Fruit fly (Drosophila melanogaster) whole organism, embryonic: ENCODE measurements around the gene Fur2.

Experiments used
- BtbVII ChIP-seq: fragments of 200-800 bp; sonication (Bioruptor generic); optimal IDR thresholded peaks from 3 replicates; lab custom pipeline; 2017; ENCODE audit warnings: missing biosample characterization, mild to moderate bottlenecking, missing genetic modification characterization
- CG10267 ChIP-seq: fragments of 200-800 bp; sonication (Bioruptor generic); optimal IDR thresholded peaks from 2 replicates; lab custom pipeline; 2018; ENCODE audit warnings: missing biosample characterization, mild to moderate bottlenecking, missing genetic modification characterization, moderate library complexity
- CG10274 ChIP-seq: fragments of 200-800 bp; sonication (Bioruptor generic); optimal IDR thresholded peaks from 3 replicates; lab custom pipeline; 2017; ENCODE audit warnings: missing biosample characterization, mild to moderate bottlenecking, missing genetic modification characterization
- CG11560 ChIP-seq: fragments of 200-800 bp; sonication (Bioruptor generic); IDR thresholded peaks from 3 replicates; pipeline ENCODE4 v1.3.6; 2022; ENCODE audit warnings: missing biosample characterization, missing genetic modification characterization
- CG11696 ChIP-seq: fragments of 200-800 bp; sonication (Bioruptor generic); IDR thresholded peaks from 2 replicates; pipeline ENCODE4 v1.3.6; 2022; ENCODE audit warnings: missing biosample characterization, missing genetic modification characterization
- CG11723 ChIP-seq: fragments of 200-800 bp; sonication (Bioruptor generic); optimal IDR thresholded peaks from 2 replicates; lab custom pipeline; 2017; ENCODE audit warnings: missing biosample characterization, mild to moderate bottlenecking, missing genetic modification characterization
- CG12071 ChIP-seq: fragments of 200-800 bp; sonication (Bioruptor generic); optimal IDR thresholded peaks from 3 replicates; lab custom pipeline; 2018; ENCODE audit warnings: missing biosample characterization, mild to moderate bottlenecking, missing genetic modification characterization
- CG1602 ChIP-seq: fragments of 200-800 bp; sonication (Bioruptor generic); optimal IDR thresholded peaks from 3 replicates; lab custom pipeline; 2016; ENCODE audit warnings: missing biosample characterization, missing genetic modification characterization
- CG17829 ChIP-seq: fragments of 200-800 bp; optimal IDR thresholded peaks from 2 replicates; lab custom pipeline; 2019; ENCODE audit warnings: missing biosample characterization, mild to moderate bottlenecking, missing genetic modification characterization, moderate library complexity
- CG30020 ChIP-seq: fragments of 200-800 bp; optimal IDR thresholded peaks from 2 replicates; lab custom pipeline; 2019; ENCODE audit warnings: missing biosample characterization, mild to moderate bottlenecking, missing genetic modification characterization, moderate library complexity
- CG31388 ChIP-seq: fragments of 200-800 bp; sonication (Bioruptor generic); optimal IDR thresholded peaks from 2 replicates; lab custom pipeline; 2016; ENCODE audit warnings: missing biosample characterization, missing genetic modification characterization
- CG32767 ChIP-seq: fragments of 200-800 bp; sonication (Bioruptor generic); IDR thresholded peaks from 2 replicates; pipeline ENCODE4 v1.3.6; 2022; ENCODE audit warnings: missing biosample characterization, missing genetic modification characterization
- CG3726 ChIP-seq: fragments of 200-800 bp; sonication (Bioruptor generic); IDR thresholded peaks from 3 replicates; pipeline ENCODE4, ENCODE4 v1.3.6; 2022; ENCODE audit warnings: missing biosample characterization, missing genetic modification characterization
- CG3995 ChIP-seq: fragments of 200-800 bp; sonication (Bioruptor generic); optimal IDR thresholded peaks from 3 replicates; lab custom pipeline; 2016; ENCODE audit warnings: missing biosample characterization, missing genetic modification characterization
- CG4328 ChIP-seq: fragments of 200-800 bp; sonication (Bioruptor generic); optimal IDR thresholded peaks from 3 replicates; lab custom pipeline; 2017; ENCODE audit warnings: missing biosample characterization, missing genetic modification reagents, missing genetic modification characterization
- CG8944 ChIP-seq: fragments of 200-800 bp; sonication (Bioruptor generic); optimal IDR thresholded peaks from 3 replicates; lab custom pipeline; 2016; ENCODE audit warnings: missing biosample characterization, missing genetic modification characterization
- CG9797 ChIP-seq: fragments of 200-800 bp; sonication (Bioruptor generic); optimal IDR thresholded peaks from 3 replicates; lab custom pipeline; 2018; ENCODE audit warnings: missing biosample characterization, mild to moderate bottlenecking, missing genetic modification characterization
- Camta ChIP-seq: fragments of 200-800 bp; sonication (Bioruptor generic); optimal IDR thresholded peaks from 2 replicates; lab custom pipeline; 2016; ENCODE audit warnings: missing biosample characterization, missing genetic modification characterization
- CkIIα-i1 ChIP-seq: fragments of 200-800 bp; sonication (Bioruptor generic); IDR thresholded peaks from 2 replicates; pipeline ENCODE4 v1.3.6; 2022; ENCODE audit warnings: missing biosample characterization, missing genetic modification characterization
- CrebB ChIP-seq: fragments of 200-800 bp; sonication (Bioruptor generic); optimal IDR thresholded peaks from 3 replicates; lab custom pipeline; 2018; ENCODE audit warnings: missing biosample characterization, mild to moderate bottlenecking, missing genetic modification characterization
- Dref ChIP-seq: fragments of 200-800 bp; sonication (Bioruptor generic); IDR thresholded peaks from 2 replicates; pipeline ENCODE4 v1.3.6; 2022; ENCODE audit warnings: missing biosample characterization, missing genetic modification characterization
- E2f2 ChIP-seq: fragments of 200-800 bp; sonication (Bioruptor generic); IDR thresholded peaks from 2 replicates; pipeline ENCODE4 v1.3.6; 2022; ENCODE audit warnings: missing biosample characterization, missing genetic modification characterization
- Fer2 ChIP-seq: fragments of 200-800 bp; sonication (Bioruptor generic); optimal IDR thresholded peaks from 2 replicates; lab custom pipeline; 2018; ENCODE audit warnings: missing biosample characterization, mild to moderate bottlenecking, missing genetic modification characterization, moderate library complexity
- Fer3 ChIP-seq: fragments of 200-800 bp; sonication (Bioruptor generic); optimal IDR thresholded peaks from 2 replicates; lab custom pipeline; 2018; ENCODE audit warnings: missing biosample characterization, mild to moderate bottlenecking, missing genetic modification characterization, moderate library complexity
- GATAe ChIP-seq: fragments of 200-800 bp; sonication (Bioruptor generic); conservative IDR thresholded peaks from 2 replicates; pipeline ENCODE4 v1.3.6; 2022; ENCODE audit warnings: missing biosample characterization, missing genetic modification characterization
- NFAT ChIP-seq: fragments of 200-800 bp; sonication (Bioruptor generic); IDR thresholded peaks from 2 replicates; pipeline ENCODE4 v1.3.6; 2022; ENCODE audit warnings: missing biosample characterization, missing genetic modification characterization
- Rx ChIP-seq: fragments of 200-800 bp; sonication (Bioruptor generic); IDR thresholded peaks from 2 replicates; pipeline ENCODE4 v1.3.6; 2022; ENCODE audit warnings: missing biosample characterization, missing genetic modification characterization
- Scr ChIP-seq: fragments of 200-800 bp; sonication (Bioruptor generic); IDR thresholded peaks from 2 replicates; pipeline ENCODE4 v1.3.6; 2022; ENCODE audit warnings: missing biosample characterization, missing genetic modification characterization; ENCODE audit not compliant: partially characterized antibody
- Sry-β ChIP-seq: fragments of 200-800 bp; sonication (Bioruptor generic); optimal IDR thresholded peaks from 2 replicates; lab custom pipeline; 2018; ENCODE audit warnings: missing biosample characterization, mild to moderate bottlenecking, missing genetic modification characterization, moderate library complexity
- TFAM ChIP-seq: fragments of 200-800 bp; sonication (Bioruptor generic); optimal IDR thresholded peaks from 2 replicates; lab custom pipeline; 2017; ENCODE audit warnings: missing biosample characterization, missing genetic modification characterization, inconsistent platforms
- aop ChIP-seq: fragments of 200-800 bp; sonication (Bioruptor generic); IDR thresholded peaks from 2 replicates; pipeline ENCODE4 v1.3.6; 2022; ENCODE audit warnings: missing biosample characterization, missing genetic modification characterization
- bab2 ChIP-seq: fragments of 200-800 bp; sonication (Bioruptor generic); optimal IDR thresholded peaks from 2 replicates; lab custom pipeline; 2016; ENCODE audit warnings: missing biosample characterization, missing genetic modification characterization
- bbx ChIP-seq: fragments of 200-800 bp; sonication (Bioruptor generic); IDR thresholded peaks from 2 replicates; pipeline ENCODE4 v1.3.6; 2022; ENCODE audit warnings: missing biosample characterization, missing genetic modification characterization; ENCODE audit not compliant: partially characterized antibody
- croc ChIP-seq: fragments of 200-800 bp; sonication (Bioruptor generic); conservative IDR thresholded peaks from 3 replicates; pipeline ENCODE4 v1.3.6; 2022; ENCODE audit warnings: missing biosample characterization, missing genetic modification characterization
- danr ChIP-seq: fragments of 200-800 bp; sonication (Bioruptor generic); IDR thresholded peaks from 2 replicates; pipeline ENCODE4 v1.3.6; 2022; ENCODE audit warnings: missing biosample characterization, missing genetic modification characterization
- en ChIP-seq: fragments of 200-800 bp; sonication (Bioruptor generic); optimal IDR thresholded peaks from 2 replicates; lab custom pipeline; 2016; ENCODE audit warnings: missing biosample characterization, missing genetic modification characterization
- ewg ChIP-seq: fragments of 200-800 bp; sonication (Bioruptor generic); optimal IDR thresholded peaks from 3 replicates; lab custom pipeline; 2017; ENCODE audit warnings: mild to moderate bottlenecking, missing biosample characterization, missing genetic modification reagents, missing genetic modification characterization
- ftz-f1 ChIP-seq: fragments of 200-800 bp; sonication (Bioruptor generic); optimal IDR thresholded peaks from 2 replicates; lab custom pipeline; 2016; ENCODE audit warnings: missing biosample characterization, missing genetic modification characterization
- gfzf ChIP-seq: fragments of 200-800 bp; sonication (Bioruptor generic); optimal IDR thresholded peaks from 2 replicates; lab custom pipeline; 2016; ENCODE audit warnings: missing biosample characterization, mild to moderate bottlenecking, missing genetic modification characterization, moderate library complexity
- hkb ChIP-seq, 2 experiments: fragments of 200-800 bp in 1 of 2; fragments of >200 bp in 1 of 2; sonication (Bioruptor generic) in 1 of 2; IDR thresholded peaks in 1 of 2; optimal IDR thresholded peaks in 1 of 2; 2 replicates each; pipeline versions ENCODE4 v1.3.6 to Lab custom; 2017 to 2022; ENCODE audit warnings: missing biosample characterization in 1 of 2, missing genetic modification characterization in 1 of 2
- lilli ChIP-seq: fragments of 200-800 bp; sonication (Bioruptor generic); optimal IDR thresholded peaks from 3 replicates; lab custom pipeline; 2016; ENCODE audit warnings: missing biosample characterization, missing genetic modification characterization
- onecut ChIP-seq: fragments of 200-800 bp; sonication (Bioruptor generic); IDR thresholded peaks from 2 replicates; pipeline ENCODE4 v1.3.6; 2022; ENCODE audit warnings: missing biosample characterization, missing genetic modification characterization
- p53 ChIP-seq: fragments of 200-800 bp; sonication (Bioruptor generic); optimal IDR thresholded peaks from 2 replicates; lab custom pipeline; 2016; ENCODE audit warnings: missing biosample characterization, missing genetic modification characterization
- sens ChIP-seq: fragments of 200-800 bp; sonication (Bioruptor generic); peaks from one replicate; lab custom pipeline; 2016; ENCODE audit warnings: missing biosample characterization, missing genetic modification characterization
- so ChIP-seq: fragments of 200-800 bp; sonication (Bioruptor generic); IDR thresholded peaks from 3 replicates; pipeline ENCODE4 v1.3.6; 2022; ENCODE audit warnings: missing biosample characterization, missing genetic modification characterization
- sob ChIP-seq: fragments of 200-800 bp; sonication (Bioruptor generic); IDR thresholded peaks from 2 replicates; pipeline ENCODE4 v1.3.6; 2022; ENCODE audit warnings: missing biosample characterization, missing genetic modification characterization
- sr ChIP-seq: fragments of 200-800 bp; sonication (Bioruptor generic); IDR thresholded peaks from 3 replicates; pipeline ENCODE4 v1.3.6; 2022; ENCODE audit warnings: missing biosample characterization, missing genetic modification characterization
- toy ChIP-seq: fragments of 200-800 bp; sonication (Bioruptor generic); IDR thresholded peaks from 2 replicates; pipeline ENCODE4 v1.3.6; 2022; ENCODE audit warnings: missing biosample characterization, missing genetic modification characterization
- vfl ChIP-seq: fragments of 200-800 bp; sonication (Bioruptor generic); optimal IDR thresholded peaks from 2 replicates; lab custom pipeline; 2016; ENCODE audit warnings: missing biosample characterization, missing genetic modification characterization

The Fur2 gene

DNA sequence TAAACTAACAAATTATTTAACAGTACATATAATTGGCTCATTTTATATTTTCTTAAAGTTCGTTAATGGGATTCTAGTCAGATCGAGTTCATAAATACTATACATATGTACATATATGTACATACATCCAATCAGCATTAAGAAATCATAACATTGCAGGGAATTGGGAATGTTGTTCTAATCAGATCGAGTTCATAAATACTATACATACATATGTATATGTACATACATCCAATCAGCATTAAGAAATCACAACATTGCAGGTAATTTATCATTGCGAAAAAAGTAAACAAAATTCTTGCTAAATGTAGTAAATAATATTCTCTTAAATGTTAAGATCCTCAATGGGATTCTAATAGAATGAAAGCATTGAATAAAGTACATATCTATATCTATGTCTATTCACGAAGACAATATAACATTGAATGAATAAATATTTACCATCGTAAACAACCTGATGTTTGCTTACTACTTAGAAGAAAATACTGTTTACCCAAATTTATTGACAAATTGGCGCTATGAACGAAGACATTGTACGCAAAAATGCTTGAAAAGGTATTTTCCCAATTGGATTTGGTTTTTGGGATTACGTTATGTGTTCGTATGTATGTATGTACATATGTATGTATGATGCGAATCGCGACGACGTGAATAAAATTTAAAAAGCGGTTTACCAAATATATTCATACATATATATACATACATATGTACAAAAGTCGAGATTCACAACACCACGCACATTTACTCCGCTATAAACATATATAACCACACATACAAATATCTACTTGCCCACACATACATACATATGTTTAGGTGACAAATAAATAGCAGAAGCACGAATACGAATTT is 11.0 kb downstream of the Fur2 start (continued):
- no peak for TF ChIP-seq CG30020 (tag; lab: Kevin White, UChicago)
- TF ChIP-seq CrebB (tag; lab: Kevin White, UChicago) = peak; percentile 94
- TF ChIP-seq danr = peak; percentile 26; the same call in 1 of the 2 replicates
- peak; percentile 48 for TF ChIP-seq Sry-β (GFP tag; lab: Kevin White, UChicago)
- TF ChIP-seq TFAM = peak; percentile 0
- no peak for TF ChIP-seq sr (GFP tag; lab: Robert Waterston, UW)
- peak; percentile 72 for TF ChIP-seq onecut (GFP tag; lab: Robert Waterston, UW)
- no peak for TF ChIP-seq Scr (GFP tag; lab: Robert Waterston, UW)
- TF ChIP-seq Rx (GFP tag; lab: Robert Waterston, UW) = no peak
- peak; percentile 24 for TF ChIP-seq CG3995 (GFP tag; lab: Kevin White, UChicago)
- no peak for TF ChIP-seq CG11696 (GFP tag; lab: Robert Waterston, UW)
- TF ChIP-seq aop (GFP tag; lab: Robert Waterston, UW) = no peak
- peak; percentile 15 for TF ChIP-seq CG8944
- TF ChIP-seq CG12071 (GFP tag; lab: Kevin White, UChicago) = peak; percentile 92
- no peak for TF ChIP-seq p53
- peak; percentile 50 for TF ChIP-seq CG17829 (tag; lab: Kevin White, UChicago)
- peak; percentile 88 for TF ChIP-seq CG4328 (GFP tag; lab: Kevin White, UChicago)
- TF ChIP-seq CG31388 (GFP tag; lab: Kevin White, UChicago) = no peak
- no peak for TF ChIP-seq ewg
- TF ChIP-seq hkb (optimal IDR thresholded peaks at IDR 0.05; lab: Kevin White, UChicago) = no peak
- peak; percentile 76 for TF ChIP-seq hkb (GFP tag; IDR thresholded peaks at IDR 0.05; lab: Robert Waterston, UW)
- TF ChIP-seq Camta (GFP tag; lab: Kevin White, UChicago) = peak; percentile 71
- TF ChIP-seq lilli (GFP tag; lab: Kevin White, UChicago) = peak; percentile 51
- TF ChIP-seq sob (GFP tag; lab: Robert Waterston, UW) = peak; percentile 81; the same call in 1 of the 2 replicates
- peak; percentile 25 for TF ChIP-seq CG1602 (GFP tag; lab: Kevin White, UChicago)
- TF ChIP-seq ftz-f1 (GFP tag; lab: Kevin White, UChicago) = no peak
- no peak for TF ChIP-seq vfl (GFP tag; lab: Kevin White, UChicago)
- no peak; the same call in 2 of the 3 replicates for TF ChIP-seq CG3726 (GFP tag; lab: Robert Waterston, UW)
- TF ChIP-seq toy (GFP tag; lab: Robert Waterston, UW) = no peak; the same call in 1 of the 2 replicates
- no peak for TF ChIP-seq CG11723 (GFP tag; lab: Kevin White, UChicago)
- peak; percentile 43; the same call in 1 of the 2 replicates for TF ChIP-seq E2f2 (GFP tag; lab: Robert Waterston, UW)
- TF ChIP-seq en (GFP tag; lab: Kevin White, UChicago) = peak; percentile 18
- TF ChIP-seq croc (GFP tag; lab: Robert Waterston, UW) = no peak
- TF ChIP-seq CG9797 (GFP tag; lab: Kevin White, UChicago) = no peak
- peak; percentile 92 for TF ChIP-seq Fer3 (tag; lab: Kevin White, UChicago)
- TF ChIP-seq Dref (GFP tag; lab: Robert Waterston, UW) = no peak
- TF ChIP-seq NFAT (GFP tag; lab: Robert Waterston, UW) = no peak; the same call in 1 of the 2 replicates
- TF ChIP-seq GATAe (GFP tag; lab: Robert Waterston, UW) = no peak
- TF ChIP-seq bab2 (GFP tag; lab: Kevin White, UChicago) = peak; percentile 74
- TF ChIP-seq Fer2 (tag; lab: Kevin White, UChicago) = peak; percentile 85
- peak; percentile 48; the same call in 1 of the 2 replicates for TF ChIP-seq CG32767 (GFP tag; lab: Robert Waterston, UW)
- TF ChIP-seq CkIIα-i1 (GFP tag; lab: Robert Waterston, UW) = no peak
- no peak for TF ChIP-seq bbx (GFP tag; lab: Robert Waterston, UW)
- TF ChIP-seq gfzf (GFP tag; lab: Kevin White, UChicago) = no peak
- peak; percentile 6 for TF ChIP-seq CG10274 (GFP tag; lab: Kevin White, UChicago)
- TF ChIP-seq sens (GFP tag; lab: Kevin White, UChicago) = peak; percentile 92
- TF ChIP-seq so (GFP tag; lab: Robert Waterston, UW) = peak; percentile 48; the same call in 2 of the 3 replicates
- TF ChIP-seq CG10267 (tag; lab: Kevin White, UChicago) = peak; percentile 32
- no peak for TF ChIP-seq CG11560
- peak; percentile 94 for TF ChIP-seq BtbVII (GFP tag; lab: Kevin White, UChicago)
